Worm (Caenorhabditis elegans) whole organism, L4 larva: ENCODE results near the gene F47E1.1.

Source experiments
- F10B5.3 ChIP-seq: sonication (generic microtip); optimal IDR thresholded peaks from 2 replicates; lab custom pipeline; 2016; ENCODE audit warnings: mild to moderate bottlenecking, missing genetic modification characterization, missing compliant biosample characterization
- F44E2.7 ChIP-seq: fragments of 200-800 bp; sonication (Bioruptor generic); IDR thresholded peaks from 2 replicates; pipeline ENCODE4 v2.1.2; 2022; ENCODE audit warnings: missing genetic modification characterization, missing compliant biosample characterization
- F49E8.2 ChIP-seq: sonication (generic microtip); optimal IDR thresholded peaks from 2 replicates; lab custom pipeline; 2016; ENCODE audit warnings: missing compliant biosample characterization, mild to moderate bottlenecking, missing genetic modification characterization, borderline replicate concordance
- Y105C5A.15 ChIP-seq: fragments of 200-800 bp; sonication (Bioruptor generic); IDR thresholded peaks from 2 replicates; pipeline ENCODE4 v1.3.6; 2022; ENCODE audit warnings: missing genetic modification characterization, missing compliant biosample characterization
- Y48G9A.11 ChIP-seq: fragments of 200-800 bp; sonication (Bioruptor generic); IDR thresholded peaks from 2 replicates; pipeline ENCODE4 v1.3.6; 2022; ENCODE audit warnings: missing genetic modification reagents, missing genetic modification characterization, missing compliant biosample characterization
- ZK337.2 ChIP-seq: fragments of 200-800 bp; sonication (Bioruptor generic); IDR thresholded peaks from 2 replicates; pipeline ENCODE4 v1.3.6; 2022; ENCODE audit warnings: missing genetic modification reagents, missing genetic modification characterization, missing compliant biosample characterization
- ZK546.5 ChIP-seq, 2 experiments: sonication (generic microtip); optimal IDR thresholded peaks; 2 replicates each; lab custom pipeline; 2017; ENCODE audit warnings: missing biosample characterization in 2 of 2, missing genetic modification characterization in 2 of 2
- ama-1 ChIP-seq: fragments of 150-350 bp; optimal IDR thresholded peaks from 2 replicates; lab custom pipeline; 2014; ENCODE audit warnings: inconsistent platforms, mixed read lengths
- arid-1 ChIP-seq: fragments of 200-800 bp; sonication (Bioruptor generic); conservative IDR thresholded peaks from 2 replicates; pipeline ENCODE4 v1.3.6; 2022; ENCODE audit warnings: missing genetic modification reagents, missing genetic modification characterization, missing compliant biosample characterization
- attf-4 ChIP-seq: sonication (generic microtip); optimal IDR thresholded peaks from 3 replicates; lab custom pipeline; 2017; ENCODE audit warnings: missing biosample characterization, missing genetic modification characterization
- ceh-28 ChIP-seq: fragments of 150-350 bp; optimal IDR thresholded peaks from 2 replicates; lab custom pipeline; 2014; ENCODE audit warnings: missing biosample characterization, missing genetic modification reagents, missing genetic modification characterization
- ceh-32 ChIP-seq: sonication (generic microtip); optimal IDR thresholded peaks from 2 replicates; lab custom pipeline; 2016; ENCODE audit warnings: mild to moderate bottlenecking, missing genetic modification characterization, missing compliant biosample characterization; ENCODE audit not compliant: poor library complexity
- ceh-44 ChIP-seq: fragments of 200-800 bp; sonication (Bioruptor generic); IDR thresholded peaks from 2 replicates; pipeline ENCODE4 v1.3.6; 2022; ENCODE audit warnings: missing genetic modification reagents, missing genetic modification characterization, missing compliant biosample characterization
- ces-1 ChIP-seq: fragments of 150-350 bp; sonication (generic microtip); optimal IDR thresholded peaks from 4 replicates; lab custom pipeline; 2014; ENCODE audit warnings: missing biosample characterization, missing genetic modification reagents, missing genetic modification characterization
- daf-12 ChIP-seq: fragments of 150-350 bp; optimal IDR thresholded peaks from 2 replicates; lab custom pipeline; 2014; ENCODE audit warnings: missing biosample characterization, missing genetic modification reagents, missing genetic modification characterization
- daf-16 ChIP-seq, 3 experiments: sonication (generic microtip); optimal IDR thresholded peaks; 2 replicates each; lab custom pipeline; 2016 to 2017; ENCODE audit warnings: missing genetic modification characterization in 3 of 3, missing genetic modification reagents in 3 of 3, mild to moderate bottlenecking in 2 of 3, missing compliant biosample characterization in 2 of 3, missing biosample characterization in 1 of 3, moderate library complexity in 1 of 3
- dmd-9 ChIP-seq: fragments of 200-800 bp; sonication (Bioruptor generic); IDR thresholded peaks from 2 replicates; pipeline ENCODE4 v1.3.6; 2022; ENCODE audit warnings: missing genetic modification reagents, missing genetic modification characterization, missing compliant biosample characterization
- dpl-1 ChIP-seq: fragments of 150-350 bp; optimal IDR thresholded peaks from 2 replicates; lab custom pipeline; 2014; ENCODE audit warnings: missing biosample characterization, missing genetic modification reagents, missing genetic modification characterization
- dve-1 ChIP-seq: sonication (generic microtip); optimal IDR thresholded peaks from 2 replicates; lab custom pipeline; 2017; ENCODE audit warnings: antibody characterized with exemption, mild to moderate bottlenecking, missing genetic modification characterization, missing compliant biosample characterization; ENCODE audit not compliant: insufficient read depth
- egl-27 ChIP-seq: sonication (generic microtip); optimal IDR thresholded peaks from 3 replicates; lab custom pipeline; 2017; ENCODE audit warnings: missing biosample characterization, missing genetic modification reagents, missing genetic modification characterization
- egl-43 ChIP-seq: fragments of 200-800 bp; sonication (Bioruptor generic); IDR thresholded peaks from 2 replicates; pipeline ENCODE4 v1.3.6; 2022; ENCODE audit warnings: missing genetic modification reagents, missing genetic modification characterization, missing compliant biosample characterization
- fkh-10 ChIP-seq: fragments of 150-350 bp; optimal IDR thresholded peaks from 2 replicates; lab custom pipeline; 2014; ENCODE audit warnings: missing biosample characterization, missing genetic modification reagents, missing genetic modification characterization
- fos-1 ChIP-seq: fragments of 150-350 bp; optimal IDR thresholded peaks from 2 replicates; lab custom pipeline; 2014; ENCODE audit warnings: missing biosample characterization, missing genetic modification characterization
- gei-8 ChIP-seq: fragments of 200-800 bp; sonication (Bioruptor generic); optimal IDR thresholded peaks from 2 replicates; lab custom pipeline; 2018; ENCODE audit warnings: mild to moderate bottlenecking, missing genetic modification characterization, missing compliant biosample characterization
- hlh-30 ChIP-seq: sonication (generic microtip); optimal IDR thresholded peaks from 2 replicates; lab custom pipeline; 2017; ENCODE audit warnings: antibody characterized with exemption, mild to moderate bottlenecking, missing genetic modification characterization, missing compliant biosample characterization; ENCODE audit not compliant: insufficient read depth
- jun-1 ChIP-seq: fragments of 150-350 bp; optimal IDR thresholded peaks from 2 replicates; lab custom pipeline; 2014; ENCODE audit warnings: missing biosample characterization, missing genetic modification reagents, missing genetic modification characterization
- lir-3 ChIP-seq: sonication (generic microtip); optimal IDR thresholded peaks from 2 replicates; lab custom pipeline; 2016; ENCODE audit warnings: mild to moderate bottlenecking, missing genetic modification characterization, missing compliant biosample characterization
- madf-5 ChIP-seq, 2 experiments: fragments of 200-800 bp; sonication (Bioruptor generic); IDR thresholded peaks; 2 replicates each; pipeline ENCODE4 v1.3.6; 2022; ENCODE audit warnings: missing compliant biosample characterization in 2 of 2, missing genetic modification characterization in 2 of 2
- madf-9 ChIP-seq: fragments of 200-800 bp; sonication (Bioruptor generic); conservative IDR thresholded peaks from 2 replicates; pipeline ENCODE4 v1.3.6; 2022; ENCODE audit warnings: missing genetic modification reagents, missing genetic modification characterization, missing compliant biosample characterization
- mdt-29 ChIP-seq: fragments of 200-800 bp; sonication (Bioruptor generic); IDR thresholded peaks from 2 replicates; pipeline ENCODE4 v1.3.6; 2022; ENCODE audit warnings: missing genetic modification reagents, missing genetic modification characterization, missing compliant biosample characterization
- mep-1 ChIP-seq: fragments of 150-350 bp; sonication (generic microtip); optimal IDR thresholded peaks from 3 replicates; lab custom pipeline; 2014; ENCODE audit warnings: missing biosample characterization, missing genetic modification characterization
- mes-2 ChIP-seq: sonication (generic microtip); optimal IDR thresholded peaks from 2 replicates; lab custom pipeline; 2016; ENCODE audit warnings: missing genotype, mild to moderate bottlenecking, missing genetic modification characterization, missing compliant biosample characterization; ENCODE audit not compliant: poor library complexity, severe bottlenecking
- mxl-3 ChIP-seq: fragments of 200-800 bp; sonication (Bioruptor generic); optimal IDR thresholded peaks from 2 replicates; lab custom pipeline; 2018; ENCODE audit warnings: mild to moderate bottlenecking, missing genetic modification characterization, missing compliant biosample characterization
- nhr-10 ChIP-seq: fragments of 150-350 bp; optimal IDR thresholded peaks from 2 replicates; lab custom pipeline; 2014; ENCODE audit warnings: missing biosample characterization, missing genetic modification characterization
- nhr-11 ChIP-seq: fragments of 150-350 bp; optimal IDR thresholded peaks from 2 replicates; lab custom pipeline; 2014; ENCODE audit warnings: missing biosample characterization, missing genetic modification characterization
- nhr-237 ChIP-seq: sonication (generic microtip); optimal IDR thresholded peaks from 2 replicates; lab custom pipeline; 2017; ENCODE audit warnings: missing biosample characterization, missing genetic modification characterization
- nhr-25 ChIP-seq: sonication (generic microtip); optimal IDR thresholded peaks from 2 replicates; lab custom pipeline; 2017; ENCODE audit warnings: missing genetic modification characterization, mild to moderate bottlenecking, missing compliant biosample characterization, antibody characterized with exemption, moderate library complexity, borderline replicate concordance; ENCODE audit not compliant: insufficient read depth
- nhr-41 ChIP-seq: fragments of 200-800 bp; sonication (Bioruptor generic); IDR thresholded peaks from 2 replicates; pipeline ENCODE4 v1.3.6; 2022; ENCODE audit warnings: missing genetic modification reagents, missing genetic modification characterization, missing compliant biosample characterization
- nhr-48 ChIP-seq: sonication (generic microtip); optimal IDR thresholded peaks from 2 replicates; lab custom pipeline; 2016; ENCODE audit warnings: mild to moderate bottlenecking, missing genetic modification characterization, missing compliant biosample characterization
- php-3 ChIP-seq: fragments of 200-800 bp; sonication (Bioruptor generic); IDR thresholded peaks from 2 replicates; pipeline ENCODE4 v1.3.6; 2022; ENCODE audit warnings: missing genetic modification reagents, missing genetic modification characterization, missing compliant biosample characterization
- pqm-1 ChIP-seq: sonication (generic microtip); optimal IDR thresholded peaks from 2 replicates; lab custom pipeline; 2017; ENCODE audit warnings: missing biosample characterization, missing genetic modification characterization
- rbr-2 ChIP-seq: sonication (generic microtip); optimal IDR thresholded peaks from 2 replicates; lab custom pipeline; 2016; ENCODE audit warnings: missing genotype, missing genetic modification characterization, missing compliant biosample characterization
- skn-1 ChIP-seq: fragments of 150-350 bp; optimal IDR thresholded peaks from 2 replicates; lab custom pipeline; 2014; ENCODE audit warnings: missing biosample characterization, missing genetic modification characterization
- snpc-1.2 ChIP-seq: fragments of 200-800 bp; sonication (Bioruptor generic); IDR thresholded peaks from 2 replicates; pipeline ENCODE4 v1.3.6; 2022; ENCODE audit warnings: missing genetic modification reagents, missing genetic modification characterization, missing compliant biosample characterization
- snpc-4 ChIP-seq: fragments of 150-350 bp; optimal IDR thresholded peaks from 2 replicates; lab custom pipeline; 2014; ENCODE audit warnings: missing biosample characterization, missing genetic modification characterization
- spr-1 ChIP-seq: sonication (generic microtip); optimal IDR thresholded peaks from 2 replicates; lab custom pipeline; 2016; ENCODE audit warnings: mild to moderate bottlenecking, missing genetic modification characterization, missing compliant biosample characterization
- spr-3 ChIP-seq: fragments of 200-800 bp; sonication (Bioruptor generic); optimal IDR thresholded peaks from 2 replicates; lab custom pipeline; 2018; ENCODE audit warnings: mild to moderate bottlenecking, missing genetic modification characterization, missing compliant biosample characterization
- unc-130 ChIP-seq: sonication (generic microtip); optimal IDR thresholded peaks from 2 replicates; lab custom pipeline; 2016; ENCODE audit warnings: missing genetic modification reagents, missing genetic modification characterization, missing compliant biosample characterization
- unc-62 ChIP-seq, 3 experiments: fragments of 150-350 bp in 1 of 3; sonication (generic microtip); optimal IDR thresholded peaks in 2 of 3; peaks in 1 of 3; 1 replicate in 1 of 3; 2 replicates in 2 of 3; lab custom pipeline; 2014 to 2017; ENCODE audit warnings: missing biosample characterization in 3 of 3, missing genetic modification characterization in 3 of 3, missing genetic modification reagents in 3 of 3, missing genotype in 1 of 3
- ztf-11 ChIP-seq: fragments of 150-350 bp; optimal IDR thresholded peaks from 2 replicates; lab custom pipeline; 2014; ENCODE audit warnings: missing biosample characterization, missing genetic modification characterization
- ztf-7 ChIP-seq: fragments of 150-350 bp; optimal IDR thresholded peaks from 2 replicates; lab custom pipeline; 2014; ENCODE audit warnings: missing biosample characterization, missing genetic modification characterization

The F47E1.1 gene

DNA sequence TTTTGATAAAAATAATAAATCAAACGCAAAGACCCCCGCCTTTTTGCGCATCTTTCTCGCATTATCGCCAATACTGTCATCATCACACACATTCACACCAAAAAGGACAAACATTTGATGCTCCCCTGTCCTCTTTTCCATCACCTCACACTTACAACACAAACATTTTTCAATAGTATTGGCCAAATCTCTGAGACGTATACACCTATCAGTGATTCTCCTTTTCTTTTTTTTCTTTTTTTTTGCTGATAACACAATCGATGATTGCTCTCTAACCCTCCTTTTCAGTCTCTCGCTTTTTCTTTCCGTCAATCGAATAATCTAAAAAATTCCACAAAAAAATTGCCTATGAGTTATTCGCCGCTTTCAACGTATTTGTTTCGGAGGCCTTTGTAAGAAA, 19.9 kb downstream of the F47E1.1 start:
- TF ChIP-seq madf-9 (no peak), hlh-30 (tag; lab: Kevin White, UChicago) (no peak), lir-3 (tag; lab: Kevin White, UChicago) (no peak), skn-1 (tag; lab: Kevin White, UChicago) (no peak), mep-1 (tag; lab: Kevin White, UChicago) (no peak), gei-8 (GFP tag; lab: Kevin White, UChicago) (no peak), F49E8.2 (tag; lab: Kevin White, UChicago) (no peak), pqm-1 (tag; lab: Kevin White, UChicago) (peak; percentile 85), Y105C5A.15 (GFP tag; lab: Robert Waterston, UW) (no peak), nhr-48 (tag; lab: Kevin White, UChicago) (no peak), ceh-28 (tag; lab: Kevin White, UChicago) (no peak), fkh-10 (GFP tag; lab: Kevin White, UChicago) (no peak), ztf-7 (tag; lab: Kevin White, UChicago) (no peak), ama-1 (lab: Kevin White, UChicago) (no peak), rbr-2 (tag; lab: Kevin White, UChicago) (no peak), php-3 (GFP tag; lab: Robert Waterston, UW) (0 out of 2 replicates have a peak, but pooled peaks have one; percentile 38), mxl-3 (GFP tag; lab: Kevin White, UChicago) (no peak), daf-12 (no peak), madf-5 (GFP tag; IDR thresholded peaks at IDR 0.05; lab: Robert Waterston, UW) (no peak), unc-130 (GFP tag; lab: Kevin White, UChicago) (no peak), F10B5.3 (tag; lab: Kevin White, UChicago) (no peak), Y48G9A.11 (GFP tag; lab: Robert Waterston, UW) (no peak), dve-1 (tag; lab: Kevin White, UChicago) (peak; percentile 58), egl-43 (no peak), ceh-44 (GFP tag; lab: Robert Waterston, UW) (no peak), ZK546.5 (tag; optimal IDR thresholded peaks at IDR 0.05; lab: Kevin White, UChicago) (no peak), attf-4 (tag; lab: Kevin White, UChicago) (no peak), spr-3 (GFP tag; lab: Kevin White, UChicago) (no peak), nhr-11 (tag; lab: Kevin White, UChicago) (no peak), nhr-25 (tag; lab: Kevin White, UChicago) (no peak), unc-62 (GFP tag; optimal IDR thresholded peaks at IDR 0.05 in 1 of 2; lab: Kevin White, UChicago) (no peak), unc-62 (tag; optimal IDR thresholded peaks at IDR 0.05; lab: Kevin White, UChicago) (no peak), snpc-1.2 (no peak), spr-1 (tag; lab: Kevin White, UChicago) (no peak), dmd-9 (GFP tag; lab: Robert Waterston, UW) (no peak), daf-16 (GFP tag; optimal IDR thresholded peaks at IDR 0.05; lab: Kevin White, UChicago) (no peak), daf-16 (tag; optimal IDR thresholded peaks at IDR 0.05; lab: Kevin White, UChicago) (peak; percentile 80), nhr-41 (GFP tag; lab: Robert Waterston, UW) (no peak), ztf-11 (tag; lab: Kevin White, UChicago) (no peak), ZK337.2 (no peak), mes-2 (tag; lab: Kevin White, UChicago) (peak; percentile 10), fos-1 (tag; lab: Kevin White, UChicago) (no peak), nhr-10 (tag; lab: Kevin White, UChicago) (no peak), ceh-32 (tag; lab: Kevin White, UChicago) (no peak), egl-27 (tag; lab: Kevin White, UChicago) (no peak), F44E2.7 (no peak), nhr-237 (tag; lab: Kevin White, UChicago) (no peak), ces-1 (GFP tag; lab: Kevin White, UChicago) (no peak), arid-1 (no peak), snpc-4 (tag; lab: Kevin White, UChicago) (no peak), dpl-1 (GFP tag; lab: Kevin White, UChicago) (no peak), jun-1 (tag; lab: Kevin White, UChicago) (no peak), mdt-29 (GFP tag; lab: Robert Waterston, UW) (no peak)
